Worm (Caenorhabditis elegans) whole organism, L2 larva: ENCODE results near the gene clec-162.
A peak's percentile ranks its signal among the peaks of the same experiment; 100 is the strongest.

Source experiments
- C34F6.9 ChIP-seq: fragments of 150-350 bp; optimal IDR thresholded peaks from 2 replicates; lab custom pipeline; 2014; ENCODE audit warnings: missing biosample characterization, missing genetic modification characterization
- F13H6.1 ChIP-seq: sonication (generic microtip); optimal IDR thresholded peaks from 2 replicates; lab custom pipeline; 2016; ENCODE audit warnings: missing genetic modification characterization, missing compliant biosample characterization
- R02D3.7 ChIP-seq: fragments of 150-350 bp; optimal IDR thresholded peaks from 2 replicates; lab custom pipeline; 2014; ENCODE audit warnings: missing biosample characterization, missing genetic modification characterization
- Y55F3AM.14 ChIP-seq: fragments of 200-800 bp; sonication (Bioruptor generic); optimal IDR thresholded peaks from 2 replicates; lab custom pipeline; 2018; ENCODE audit warnings: mild to moderate bottlenecking, missing genetic modification characterization, missing compliant biosample characterization
- ZK546.5 ChIP-seq: sonication (generic microtip); optimal IDR thresholded peaks from 2 replicates; lab custom pipeline; 2017; ENCODE audit warnings: missing biosample characterization, missing genetic modification characterization
- alr-1 ChIP-seq: fragments of 150-350 bp; optimal IDR thresholded peaks from 2 replicates; lab custom pipeline; 2014; ENCODE audit warnings: missing biosample characterization, missing genetic modification characterization
- aly-2 ChIP-seq: fragments of 150-350 bp; optimal IDR thresholded peaks from 2 replicates; lab custom pipeline; 2014; ENCODE audit warnings: missing biosample characterization, missing genetic modification characterization
- ama-1 ChIP-seq: fragments of 150-350 bp; optimal IDR thresholded peaks from 2 replicates; lab custom pipeline; 2018; ENCODE audit warnings: inconsistent platforms
- blmp-1 ChIP-seq: sonication (generic microtip); optimal IDR thresholded peaks from 2 replicates; lab custom pipeline; 2017; ENCODE audit warnings: missing genetic modification characterization, mild to moderate bottlenecking, missing compliant biosample characterization, antibody characterized with exemption, moderate library complexity; ENCODE audit not compliant: insufficient read depth
- ceh-16 ChIP-seq: fragments of 150-350 bp; optimal IDR thresholded peaks from 2 replicates; lab custom pipeline; 2014; ENCODE audit warnings: missing biosample characterization, missing genetic modification characterization
- crh-2 ChIP-seq: sonication (generic microtip); optimal IDR thresholded peaks from 2 replicates; lab custom pipeline; 2017; ENCODE audit warnings: missing biosample characterization, missing genetic modification characterization
- dmd-4 ChIP-seq: sonication (generic microtip); optimal IDR thresholded peaks from 2 replicates; lab custom pipeline; 2017; ENCODE audit warnings: missing biosample characterization, missing genetic modification characterization
- egl-27 ChIP-seq: sonication (generic microtip); optimal IDR thresholded peaks from 3 replicates; lab custom pipeline; 2017; ENCODE audit warnings: missing biosample characterization, missing genetic modification reagents, missing genetic modification characterization
- elt-3 ChIP-seq: sonication (generic microtip); optimal IDR thresholded peaks from 2 replicates; lab custom pipeline; 2017; ENCODE audit warnings: missing biosample characterization, missing genetic modification characterization
- fos-1 ChIP-seq: fragments of 150-350 bp; optimal IDR thresholded peaks from 2 replicates; lab custom pipeline; 2014; ENCODE audit warnings: missing biosample characterization, missing genetic modification characterization
- gmeb-1 ChIP-seq: fragments of 150-350 bp; optimal IDR thresholded peaks from 2 replicates; lab custom pipeline; 2014; ENCODE audit warnings: missing biosample characterization, missing genetic modification characterization
- lin-11 ChIP-seq: fragments of 150-350 bp; sonication (generic microtip); optimal IDR thresholded peaks from 2 replicates; lab custom pipeline; 2014; ENCODE audit warnings: missing biosample characterization, missing genetic modification characterization, inconsistent platforms, mixed read lengths
- lin-13 ChIP-seq: fragments of 150-350 bp; optimal IDR thresholded peaks from 2 replicates; lab custom pipeline; 2014; ENCODE audit warnings: missing biosample characterization, missing genetic modification reagents, missing genetic modification characterization
- lin-39 ChIP-seq: fragments of 150-350 bp; optimal IDR thresholded peaks from 2 replicates; lab custom pipeline; 2014; ENCODE audit warnings: missing biosample characterization, missing genetic modification reagents, missing genetic modification characterization
- lsy-2 ChIP-seq, 2 experiments: fragments of 150-350 bp in 1 of 2; sonication (generic microtip) in 1 of 2; optimal IDR thresholded peaks; 2 replicates each; lab custom pipeline; 2014 to 2017; ENCODE audit warnings: missing biosample characterization in 2 of 2, missing genetic modification characterization in 2 of 2
- mab-5 ChIP-seq: fragments of 150-350 bp; optimal IDR thresholded peaks from 2 replicates; lab custom pipeline; 2014; ENCODE audit warnings: missing biosample characterization, missing genetic modification characterization
- mdl-1 ChIP-seq, 2 experiments: fragments of 150-350 bp in 1 of 2; sonication (generic microtip) in 1 of 2; optimal IDR thresholded peaks; 2 replicates each; lab custom pipeline; 2017; ENCODE audit warnings: missing biosample characterization in 2 of 2, missing genetic modification characterization in 2 of 2
- nhr-10 ChIP-seq: sonication (generic microtip); optimal IDR thresholded peaks from 2 replicates; lab custom pipeline; 2017; ENCODE audit warnings: missing biosample characterization, missing genetic modification characterization
- nhr-12 ChIP-seq: fragments of 150-350 bp; optimal IDR thresholded peaks from 2 replicates; lab custom pipeline; 2014; ENCODE audit warnings: missing biosample characterization, missing genetic modification characterization
- nhr-129 ChIP-seq: fragments of 150-350 bp; optimal IDR thresholded peaks from 2 replicates; lab custom pipeline; 2014; ENCODE audit warnings: missing biosample characterization, missing genetic modification characterization
- nhr-21 ChIP-seq: fragments of 150-350 bp; optimal IDR thresholded peaks from 2 replicates; lab custom pipeline; 2014; ENCODE audit warnings: missing biosample characterization, missing genetic modification characterization
- nhr-23 ChIP-seq: fragments of 150-350 bp; optimal IDR thresholded peaks from 2 replicates; lab custom pipeline; 2014; ENCODE audit warnings: missing biosample characterization, missing genetic modification reagents, missing genetic modification characterization
- nhr-237 ChIP-seq: fragments of 150-350 bp; optimal IDR thresholded peaks from 2 replicates; lab custom pipeline; 2014; ENCODE audit warnings: missing biosample characterization, missing genetic modification characterization
- nhr-25 ChIP-seq: fragments of 150-350 bp; sonication (generic microtip); optimal IDR thresholded peaks from 3 replicates; lab custom pipeline; 2014; ENCODE audit warnings: missing biosample characterization, missing genetic modification characterization
- nhr-6 ChIP-seq: fragments of 150-350 bp; optimal IDR thresholded peaks from 2 replicates; lab custom pipeline; 2014; ENCODE audit warnings: missing biosample characterization, missing genetic modification characterization
- nhr-77 ChIP-seq: fragments of 150-350 bp; optimal IDR thresholded peaks from 2 replicates; lab custom pipeline; 2014; ENCODE audit warnings: missing biosample characterization, missing genetic modification characterization
- peb-1 ChIP-seq: fragments of 150-350 bp; optimal IDR thresholded peaks from 2 replicates; lab custom pipeline; 2014; ENCODE audit warnings: missing biosample characterization, missing genetic modification characterization
- sem-4 ChIP-seq: fragments of 150-350 bp; optimal IDR thresholded peaks from 2 replicates; lab custom pipeline; 2014; ENCODE audit warnings: missing biosample characterization, missing genetic modification reagents, missing genetic modification characterization
- skn-1 ChIP-seq: sonication (generic microtip); optimal IDR thresholded peaks from 2 replicates; lab custom pipeline; 2017; ENCODE audit warnings: missing biosample characterization, missing genetic modification characterization
- sma-3 ChIP-seq: sonication (generic microtip); optimal IDR thresholded peaks from 2 replicates; lab custom pipeline; 2016; ENCODE audit warnings: missing genetic modification reagents, missing genetic modification characterization, missing compliant biosample characterization
- sma-9 ChIP-seq, 2 experiments: fragments of 150-350 bp in 1 of 2; sonication (generic microtip) in 1 of 2; optimal IDR thresholded peaks; 2 replicates each; lab custom pipeline; 2014 to 2016; ENCODE audit warnings: missing genetic modification characterization in 2 of 2, mild to moderate bottlenecking in 1 of 2, missing biosample characterization in 1 of 2, missing compliant biosample characterization in 1 of 2, missing genetic modification reagents in 1 of 2, moderate library complexity in 1 of 2
- snpc-4 ChIP-seq: fragments of 150-350 bp; optimal IDR thresholded peaks from 2 replicates; lab custom pipeline; 2014; ENCODE audit warnings: missing biosample characterization, missing genetic modification characterization
- unc-39 ChIP-seq: fragments of 150-350 bp; optimal IDR thresholded peaks from 2 replicates; lab custom pipeline; 2014; ENCODE audit warnings: missing biosample characterization, missing genetic modification characterization
- unc-55 ChIP-seq: fragments of 150-350 bp; sonication (generic microtip); optimal IDR thresholded peaks from 3 replicates; lab custom pipeline; 2014; ENCODE audit warnings: missing biosample characterization, missing genetic modification reagents, missing genetic modification characterization
- zag-1 ChIP-seq: fragments of 150-350 bp; optimal IDR thresholded peaks from 2 replicates; lab custom pipeline; 2014; ENCODE audit warnings: missing biosample characterization, missing genetic modification characterization
- ztf-1 ChIP-seq: fragments of 200-800 bp; sonication (Bioruptor generic); conservative IDR thresholded peaks from 2 replicates; pipeline ENCODE4 v1.3.6; 2022; ENCODE audit warnings: missing genetic modification characterization, missing compliant biosample characterization
- ztf-11 ChIP-seq: sonication (generic microtip); optimal IDR thresholded peaks from 2 replicates; lab custom pipeline; 2017; ENCODE audit warnings: missing biosample characterization, missing genetic modification characterization
- ztf-4 ChIP-seq: fragments of 150-350 bp; optimal IDR thresholded peaks from 2 replicates; lab custom pipeline; 2014; ENCODE audit warnings: missing biosample characterization, missing genetic modification characterization

The clec-162 gene

DNA sequence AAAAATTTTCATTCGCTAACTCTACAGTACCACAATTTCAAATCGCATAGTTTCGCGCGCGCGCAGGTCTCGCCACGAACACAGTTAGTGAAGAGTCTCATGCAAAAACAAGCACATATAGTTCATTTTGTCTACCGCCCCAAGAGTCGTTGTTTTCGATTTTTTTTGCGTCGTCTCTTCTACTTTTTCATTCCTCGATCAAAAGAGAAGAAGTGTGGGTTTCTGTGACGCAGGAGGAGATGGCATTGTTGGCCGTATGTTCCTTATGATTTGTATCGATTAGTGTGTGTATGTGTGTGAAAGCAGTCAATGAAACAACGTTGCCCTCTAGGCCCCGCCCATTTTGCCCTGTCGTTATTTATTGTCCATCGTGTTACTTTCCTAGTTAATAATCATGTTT lies 27.1 kb downstream of the clec-162 start:
- TF ChIP-seq lsy-2 (tag; optimal IDR thresholded peaks at IDR 0.05; lab: Kevin White, UChicago) = no peak
- TF ChIP-seq nhr-129 (tag; lab: Kevin White, UChicago) = peak; percentile 21
- TF ChIP-seq, all 48 proteins: peak for 1

DNA sequence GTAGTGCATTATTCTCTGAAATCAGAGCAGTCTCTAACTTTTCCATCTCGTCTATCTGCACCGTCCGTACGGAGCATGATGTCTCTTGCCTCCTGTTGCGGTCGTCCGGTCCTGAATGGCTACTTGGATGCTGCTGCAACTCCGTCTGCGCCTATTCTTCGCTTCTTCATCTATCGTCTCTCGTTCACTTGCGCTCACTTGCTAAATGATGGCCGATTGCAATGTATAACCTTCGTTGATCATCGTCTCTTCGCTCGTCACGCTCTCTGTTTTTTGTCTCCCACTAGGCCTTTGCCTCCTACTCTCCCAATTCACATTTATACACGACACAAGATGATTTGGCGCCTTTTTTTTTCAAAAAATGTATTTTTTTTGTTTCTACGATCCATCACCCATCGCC lies 27.7 kb downstream of the clec-162 start:
- TF ChIP-seq lin-13 (GFP tag; lab: Kevin White, UChicago) (peak; percentile 12), nhr-12 (no peak), nhr-23 (tag; lab: Kevin White, UChicago) (no peak), sma-9 (GFP tag; optimal IDR thresholded peaks at IDR 0.05; lab: Kevin White, UChicago) (peak; percentile 55), sma-9 (tag; optimal IDR thresholded peaks at IDR 0.05; lab: Kevin White, UChicago) (no peak), C34F6.9 (tag; lab: Kevin White, UChicago) (peak; percentile 67), nhr-129 (tag; lab: Kevin White, UChicago) (peak; percentile 84), peb-1 (tag; lab: Kevin White, UChicago) (no peak), nhr-25 (tag; lab: Kevin White, UChicago) (peak; percentile 21), ztf-1 (GFP tag; lab: Robert Waterston, UW) (no peak), nhr-6 (tag; lab: Kevin White, UChicago) (no peak), lsy-2 (tag; optimal IDR thresholded peaks at IDR 0.05; lab: Kevin White, UChicago) (peak; percentile 34 to 59), lin-39 (no peak), unc-55 (peak; percentile 48), nhr-77 (no peak), R02D3.7 (tag; lab: Kevin White, UChicago) (no peak), lin-11 (peak; percentile 19), sma-3 (GFP tag; lab: Kevin White, UChicago) (no peak), snpc-4 (tag; lab: Kevin White, UChicago) (no peak), F13H6.1 (tag; lab: Kevin White, UChicago) (peak; percentile 76), ztf-4 (tag; lab: Kevin White, UChicago) (no peak), mdl-1 (tag; optimal IDR thresholded peaks at IDR 0.05; lab: Kevin White, UChicago) (peak in 1 of 2 experiments; percentile 64), ama-1 (lab: Kevin White, UChicago) (no peak), egl-27 (no peak), crh-2 (peak; percentile 70), zag-1 (peak; percentile 16), ztf-11 (tag; lab: Kevin White, UChicago) (no peak), elt-3 (tag; lab: Kevin White, UChicago) (no peak), ceh-16 (no peak), fos-1 (tag; lab: Kevin White, UChicago) (peak; percentile 89), ZK546.5 (tag; lab: Kevin White, UChicago) (no peak), mab-5 (no peak), nhr-10 (tag; lab: Kevin White, UChicago) (no peak), skn-1 (tag; lab: Kevin White, UChicago) (no peak), aly-2 (tag; lab: Kevin White, UChicago) (no peak), gmeb-1 (no peak), dmd-4 (tag; lab: Kevin White, UChicago) (no peak), alr-1 (tag; lab: Kevin White, UChicago) (no peak), blmp-1 (tag; lab: Kevin White, UChicago) (no peak)

DNA sequence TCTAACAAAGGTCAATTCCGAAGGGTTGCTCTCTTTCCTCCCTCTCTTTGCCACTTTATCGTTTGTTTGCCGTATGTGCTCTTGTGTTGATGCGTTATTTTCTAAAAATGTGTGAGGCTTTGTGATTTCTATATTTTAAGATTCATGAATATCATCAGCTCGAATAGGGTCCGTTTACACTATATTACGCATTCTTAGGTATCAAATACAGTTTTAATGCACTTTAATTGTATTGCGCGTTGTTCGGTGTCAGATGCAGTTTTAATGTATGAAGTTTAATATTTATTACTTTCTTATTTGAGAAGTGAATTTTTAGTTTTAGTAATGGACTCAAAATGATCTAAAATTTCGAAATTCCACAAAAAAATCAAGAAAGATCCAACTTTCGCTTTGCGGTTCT lies 28.6 kb downstream of the clec-162 start, which contains the start of gene bud-31:
Gene bud-31 (minus strand): TSS at position 101 of the 400 bp plus-strand sequence.
- TF ChIP-seq lin-11 (no peak), nhr-6 (tag; lab: Kevin White, UChicago) (no peak), nhr-77 (no peak), nhr-10 (tag; lab: Kevin White, UChicago) (no peak), lin-39 (no peak), Y55F3AM.14 (GFP tag; lab: Kevin White, UChicago) (no peak), lin-13 (GFP tag; lab: Kevin White, UChicago) (no peak), R02D3.7 (tag; lab: Kevin White, UChicago) (no peak), fos-1 (tag; lab: Kevin White, UChicago) (no peak), nhr-25 (tag; lab: Kevin White, UChicago) (no peak), sem-4 (tag; lab: Kevin White, UChicago) (no peak), crh-2 (no peak), ztf-1 (GFP tag; lab: Robert Waterston, UW) (no peak), nhr-237 (tag; lab: Kevin White, UChicago) (no peak), zag-1 (no peak), unc-39 (no peak), nhr-21 (tag; lab: Kevin White, UChicago) (no peak)
- TF ChIP-seq, all 48 proteins: peak for 0
